Fruit fly (Drosophila melanogaster): ENCODE measurements around the gene CG12883.

Gene CG12883

dm6 chr3R:27636010-27636584 is 43.0 kb upstream of the CG12883 start, which contains the start of the genes CG5611 and Mtl (continued):
- TF ChIP-seq CG4328 (GFP tag; optimal IDR thresholded peaks at IDR 0.05) = peak; percentile 100
- TF ChIP-seq CG10462 (GFP tag; optimal IDR thresholded peaks at IDR 0.05) = peak; percentile 99
- peak; percentile 100 for TF ChIP-seq so (GFP tag; IDR thresholded peaks at IDR 0.05)
- peak; percentile 100 for TF ChIP-seq CG2678 (tag; optimal IDR thresholded peaks at IDR 0.05)
- peak; percentile 100 for TF ChIP-seq sisA (GFP tag; IDR thresholded peaks at IDR 0.05)
- peak; percentile 94 for TF ChIP-seq Nf-YC (tag; optimal IDR thresholded peaks at IDR 0.05)
- peak; percentile 95 for TF ChIP-seq CG17802 (tag; optimal IDR thresholded peaks at IDR 0.05)
- TF ChIP-seq sna (GFP tag; IDR thresholded peaks at IDR 0.05; ENCODE audit: partially characterized antibody) = no peak
- TF ChIP-seq usp (GFP tag; optimal IDR thresholded peaks at IDR 0.05) = no peak
- 0 out of 3 replicates have a peak, but pooled peaks have one; percentile 10 for TF ChIP-seq HLH4C (GFP tag; IDR thresholded peaks at IDR 0.05; ENCODE audit: partially characterized antibody)
- TF ChIP-seq Spps (tag; optimal IDR thresholded peaks at IDR 0.05) = peak; percentile 99
- TF ChIP-seq CG15601 (tag; optimal IDR thresholded peaks at IDR 0.05) = peak; percentile 99
- peak; percentile 77 for TF ChIP-seq Tbp (GFP tag; optimal IDR thresholded peaks at IDR 0.05)
- TF ChIP-seq Side (GFP tag; optimal IDR thresholded peaks at IDR 0.05) = peak; percentile 94
- TF ChIP-seq gfzf (GFP tag; optimal IDR thresholded peaks at IDR 0.05) = peak; percentile 29
- peak; percentile 99 for TF ChIP-seq gt (GFP tag; IDR thresholded peaks at IDR 0.05)
- peak; percentile 99 for TF ChIP-seq sug (tag; optimal IDR thresholded peaks at IDR 0.05)
- TF ChIP-seq MESR4 (GFP tag; optimal IDR thresholded peaks at IDR 0.05) = peak; percentile 91
- peak; percentile 96 for TF ChIP-seq CG11560 (tag; IDR thresholded peaks at IDR 0.05)
- peak; percentile 99 for TF ChIP-seq mirr (GFP tag; optimal IDR thresholded peaks at IDR 0.05)
- TF ChIP-seq ranshi (GFP tag; IDR thresholded peaks at IDR 0.05) = peak; percentile 100
- TF ChIP-seq pho (GFP tag; optimal IDR thresholded peaks at IDR 0.05) = peak; percentile 99
- TF ChIP-seq cwo (GFP tag; optimal IDR thresholded peaks at IDR 0.05) = peak; percentile 98
- TF ChIP-seq CG14965 (GFP tag; optimal IDR thresholded peaks at IDR 0.05; ENCODE audit: borderline replicate concordance) = peak; percentile 60
- TF ChIP-seq Aef1 (GFP tag; IDR thresholded peaks at IDR 0.05) = peak; percentile 100
- TF ChIP-seq CG1602 (GFP tag; optimal IDR thresholded peaks at IDR 0.05) = peak; percentile 100
- TF ChIP-seq CG11696 (GFP tag; IDR thresholded peaks at IDR 0.05) = peak; percentile 98
- TF ChIP-seq CG1603 (tag; optimal IDR thresholded peaks at IDR 0.05) = peak; percentile 99
- no peak for TF ChIP-seq pita (GFP tag; optimal IDR thresholded peaks at IDR 0.05)
- peak; percentile 100 for TF ChIP-seq CG7839 (tag; optimal IDR thresholded peaks at IDR 0.05)
- TF ChIP-seq CG10267 (tag; optimal IDR thresholded peaks at IDR 0.05) = peak; percentile 100
- peak; percentile 94 for TF ChIP-seq CG31365 (tag; optimal IDR thresholded peaks at IDR 0.05)
- TF ChIP-seq mld (GFP tag; IDR thresholded peaks at IDR 0.05; ENCODE audit: partially characterized antibody) = no peak
- 0 out of 2 replicates have a peak, but pooled peaks have one; percentile 9 for TF ChIP-seq nerfin-2 (GFP tag; IDR thresholded peaks at IDR 0.05; ENCODE audit: partially characterized antibody)
- TF ChIP-seq hb (GFP tag; IDR thresholded peaks at IDR 0.05; ENCODE audit: partially characterized antibody) = no peak
- peak; percentile 100 for TF ChIP-seq CG4730 (GFP tag; IDR thresholded peaks at IDR 0.05)
- peak; percentile 96 for TF ChIP-seq emc (GFP tag; optimal IDR thresholded peaks at IDR 0.05)
- 0 out of 2 replicates have a peak, but pooled peaks have one; percentile 32 for TF ChIP-seq CG42726 (GFP tag; IDR thresholded peaks at IDR 0.05; ENCODE audit: partially characterized antibody)
- peak; percentile 81 to 91 for TF ChIP-seq Trl (optimal IDR thresholded peaks at IDR 0.05)
- peak; percentile 97 for TF ChIP-seq Trl (GFP tag; optimal IDR thresholded peaks at IDR 0.05)
- TF ChIP-seq Dek (tag; optimal IDR thresholded peaks at IDR 0.05) = peak; percentile 100
- TF ChIP-seq CG1233 (GFP tag; optimal IDR thresholded peaks at IDR 0.05) = peak; percentile 99

All from whole organism, embryonic.